Worm (Caenorhabditis elegans) whole organism, young adult: ENCODE results near the gene T28H10.1.

ENCODE experiments used
- B0035.1 ChIP-seq: sonication (generic microtip); optimal IDR thresholded peaks from 2 replicates; lab custom pipeline; 2016; ENCODE audit warnings: missing genetic modification characterization, mild to moderate bottlenecking, missing compliant biosample characterization, missing genotype, missing genetic modification reagents
- B0261.1 ChIP-seq: sonication (generic microtip); optimal IDR thresholded peaks from 2 replicates; lab custom pipeline; 2016; ENCODE audit warnings: mild to moderate bottlenecking, missing genetic modification characterization, moderate library complexity, missing compliant biosample characterization
- F22D6.2 ChIP-seq: sonication (generic microtip); optimal IDR thresholded peaks from 2 replicates; lab custom pipeline; 2016; ENCODE audit warnings: mild to moderate bottlenecking, missing genetic modification characterization, missing compliant biosample characterization
- F23B12.7 ChIP-seq: sonication (generic microtip); optimal IDR thresholded peaks from 2 replicates; lab custom pipeline; 2017; ENCODE audit warnings: missing genetic modification characterization, mild to moderate bottlenecking, missing compliant biosample characterization, antibody characterized with exemption, moderate library complexity; ENCODE audit not compliant: insufficient read depth
- F52B5.7 ChIP-seq: sonication (generic microtip); optimal IDR thresholded peaks from 2 replicates; lab custom pipeline; 2016; ENCODE audit warnings: mild to moderate bottlenecking, missing genetic modification characterization, missing compliant biosample characterization
- F55B11.4 ChIP-seq: sonication (generic microtip); optimal IDR thresholded peaks from 2 replicates; lab custom pipeline; 2016; ENCODE audit warnings: missing compliant biosample characterization, missing genetic modification characterization, borderline replicate concordance; ENCODE audit not compliant: insufficient read depth
- Y53G8AR.9 ChIP-seq: fragments of 200-800 bp; sonication (Bioruptor generic); conservative IDR thresholded peaks from 2 replicates; pipeline ENCODE4 v1.3.6; 2022; ENCODE audit warnings: missing genetic modification reagents, missing genetic modification characterization, missing compliant biosample characterization
- Y79H2A.3 ChIP-seq: fragments of 200-800 bp; sonication (Bioruptor generic); conservative IDR thresholded peaks from 2 replicates; pipeline ENCODE4 v1.3.6; 2022; ENCODE audit warnings: missing genetic modification reagents, missing genetic modification characterization, missing compliant biosample characterization
- ZK185.1 ChIP-seq: sonication (generic microtip); optimal IDR thresholded peaks from 2 replicates; lab custom pipeline; 2016; ENCODE audit warnings: mild to moderate bottlenecking, missing genetic modification characterization, missing compliant biosample characterization; ENCODE audit not compliant: poor library complexity, severe bottlenecking
- akir-1 ChIP-seq: fragments of 200-800 bp; sonication (Bioruptor generic); optimal IDR thresholded peaks from 2 replicates; lab custom pipeline; 2018; ENCODE audit warnings: mild to moderate bottlenecking, missing genetic modification characterization, moderate library complexity, missing compliant biosample characterization
- ama-1 ChIP-seq, 3 experiments: fragments of 150-350 bp in 1 of 3; sonication (generic microtip) in 2 of 3; optimal IDR thresholded peaks; 2 replicates each; lab custom pipeline; 2014 to 2018; ENCODE audit warnings: missing biosample characterization in 2 of 3, missing genetic modification characterization in 2 of 3, missing genetic modification reagents in 2 of 3
- aptf-2 ChIP-seq: fragments of 200-800 bp; sonication (Bioruptor generic); conservative IDR thresholded peaks from 2 replicates; pipeline ENCODE4 v1.3.6; 2022; ENCODE audit warnings: missing genetic modification reagents, missing genetic modification characterization, missing compliant biosample characterization
- attf-3 ChIP-seq: fragments of 200-800 bp; sonication (Bioruptor generic); conservative IDR thresholded peaks from 2 replicates; pipeline ENCODE4 v1.3.6; 2022; ENCODE audit warnings: missing genetic modification reagents, missing genetic modification characterization, missing compliant biosample characterization
- attf-5 ChIP-seq: fragments of 200-800 bp; sonication (Bioruptor generic); optimal IDR thresholded peaks from 2 replicates; lab custom pipeline; 2018; ENCODE audit warnings: mild to moderate bottlenecking, missing genetic modification characterization, missing compliant biosample characterization
- cebp-1 ChIP-seq, 2 experiments: fragments of 200-800 bp in 1 of 2; sonication (Bioruptor generic) in 1 of 2; sonication (generic microtip) in 1 of 2; IDR thresholded peaks in 1 of 2; optimal IDR thresholded peaks in 1 of 2; 2 replicates each; pipeline versions ENCODE4 v1.3.6 to Lab custom; 2017 to 2022; ENCODE audit warnings: missing compliant biosample characterization in 2 of 2, missing genetic modification characterization in 2 of 2, mild to moderate bottlenecking in 1 of 2, missing genetic modification reagents in 1 of 2, moderate library complexity in 1 of 2
- cebp-2 ChIP-seq: fragments of 200-800 bp; sonication (Bioruptor generic); IDR thresholded peaks from 2 replicates; pipeline ENCODE4 v1.3.6; 2022; ENCODE audit warnings: missing genetic modification characterization, missing compliant biosample characterization
- dpl-1 ChIP-seq: fragments of 150-350 bp; optimal IDR thresholded peaks from 2 replicates; lab custom pipeline; 2014; ENCODE audit warnings: missing biosample characterization, missing genetic modification reagents, missing genetic modification characterization
- egl-18 ChIP-seq: fragments of 200-800 bp; sonication (Bioruptor generic); IDR thresholded peaks from 2 replicates; pipeline ENCODE4 v1.3.6; 2022; ENCODE audit warnings: missing genetic modification reagents, missing genetic modification characterization, missing compliant biosample characterization
- hmg-1.2 ChIP-seq: fragments of 200-800 bp; sonication (Bioruptor generic); IDR thresholded peaks from 2 replicates; pipeline ENCODE4 v1.3.6; 2022; ENCODE audit warnings: missing genetic modification reagents, missing genetic modification characterization, missing compliant biosample characterization
- hrde-1 ChIP-seq: sonication (generic microtip); optimal IDR thresholded peaks from 2 replicates; lab custom pipeline; 2016; ENCODE audit warnings: missing genetic modification characterization, mild to moderate bottlenecking, missing compliant biosample characterization, moderate library complexity, missing genotype, missing genetic modification reagents, borderline replicate concordance
- hsf-1 ChIP-seq: fragments of 200-800 bp; sonication (Bioruptor generic); IDR thresholded peaks from 2 replicates; pipeline ENCODE4 v1.3.6; 2022; ENCODE audit warnings: missing genetic modification reagents, missing genetic modification characterization, missing compliant biosample characterization
- let-526 ChIP-seq: fragments of 200-800 bp; sonication (Bioruptor generic); IDR thresholded peaks from 2 replicates; pipeline ENCODE4 v1.3.6; 2022; ENCODE audit warnings: missing genetic modification reagents, missing genetic modification characterization, missing compliant biosample characterization
- let-607 ChIP-seq, 2 experiments: fragments of 200-800 bp in 1 of 2; sonication (Bioruptor generic) in 1 of 2; sonication (generic microtip) in 1 of 2; optimal IDR thresholded peaks; 2 replicates each; lab custom pipeline; 2016 to 2018; ENCODE audit warnings: mild to moderate bottlenecking in 2 of 2, missing compliant biosample characterization in 2 of 2, missing genetic modification characterization in 2 of 2, moderate library complexity in 2 of 2, missing genotype in 1 of 2
- lin-35 ChIP-seq, 3 experiments: fragments of 150-350 bp in 2 of 3; sonication (generic microtip) in 1 of 3; optimal IDR thresholded peaks; 2 replicates each; lab custom pipeline; 2014 to 2018; ENCODE audit warnings: missing biosample characterization in 3 of 3, missing genetic modification characterization in 3 of 3, missing genetic modification reagents in 3 of 3
- lin-40 ChIP-seq: sonication (generic microtip); optimal IDR thresholded peaks from 2 replicates; lab custom pipeline; 2016; ENCODE audit warnings: missing genetic modification characterization, mild to moderate bottlenecking, missing compliant biosample characterization, missing genotype, missing genetic modification reagents
- lin-54 ChIP-seq: fragments of 200-800 bp; sonication (Bioruptor generic); optimal IDR thresholded peaks from 2 replicates; lab custom pipeline; 2018; ENCODE audit warnings: mild to moderate bottlenecking, missing genetic modification characterization, missing compliant biosample characterization
- lsl-1 ChIP-seq: fragments of 200-800 bp; sonication (Bioruptor generic); optimal IDR thresholded peaks from 2 replicates; lab custom pipeline; 2018; ENCODE audit warnings: mild to moderate bottlenecking, missing genetic modification characterization, moderate library complexity, missing compliant biosample characterization
- lsy-27 ChIP-seq: sonication (generic microtip); optimal IDR thresholded peaks from 2 replicates; lab custom pipeline; 2017; ENCODE audit warnings: missing genetic modification characterization, mild to moderate bottlenecking, missing compliant biosample characterization, antibody characterized with exemption, missing genotype, borderline replicate concordance; ENCODE audit not compliant: insufficient read depth
- mcd-1 ChIP-seq: fragments of 200-800 bp; sonication (Bioruptor generic); IDR thresholded peaks from 2 replicates; pipeline ENCODE4 v1.3.6; 2022; ENCODE audit warnings: missing genetic modification reagents, missing genetic modification characterization, missing compliant biosample characterization
- mxl-1 ChIP-seq: sonication (generic microtip); optimal IDR thresholded peaks from 2 replicates; lab custom pipeline; 2016; ENCODE audit warnings: missing genetic modification characterization, missing compliant biosample characterization
- nhr-90 ChIP-seq: sonication (generic microtip); optimal IDR thresholded peaks from 2 replicates; lab custom pipeline; 2016; ENCODE audit warnings: missing genotype, mild to moderate bottlenecking, missing genetic modification characterization, missing compliant biosample characterization
- pbrm-1 ChIP-seq: fragments of 200-800 bp; sonication (Bioruptor generic); IDR thresholded peaks from 2 replicates; pipeline ENCODE4 v1.3.6; 2022; ENCODE audit warnings: missing genetic modification reagents, missing genetic modification characterization, missing compliant biosample characterization
- pha-4 ChIP-seq: fragments of 150-350 bp; sonication (generic microtip); optimal IDR thresholded peaks from 2 replicates; lab custom pipeline; 2014; ENCODE audit warnings: missing biosample characterization, missing genetic modification reagents, missing genetic modification characterization
- repo-1 ChIP-seq: sonication (generic microtip); optimal IDR thresholded peaks from 2 replicates; lab custom pipeline; 2017; ENCODE audit warnings: mild to moderate bottlenecking, missing genetic modification characterization, missing compliant biosample characterization
- snpc-4 ChIP-seq, 5 experiments: fragments of 150-350 bp in 1 of 5; sonication (generic microtip) in 4 of 5; optimal IDR thresholded peaks; 2 replicates each; lab custom pipeline; 2014 to 2018; ENCODE audit warnings: missing genetic modification characterization in 5 of 5, missing biosample characterization in 3 of 5, antibody characterized with exemption in 2 of 5, mild to moderate bottlenecking in 2 of 5, missing compliant biosample characterization in 2 of 5, missing genotype in 2 of 5, moderate library complexity in 2 of 5, missing genetic modification reagents in 1 of 5
- sptf-2 ChIP-seq: fragments of 200-800 bp; sonication (Bioruptor generic); optimal IDR thresholded peaks from 2 replicates; lab custom pipeline; 2018; ENCODE audit warnings: mild to moderate bottlenecking, missing genetic modification characterization, missing compliant biosample characterization
- unc-62 ChIP-seq: fragments of 150-350 bp; optimal IDR thresholded peaks from 2 replicates; lab custom pipeline; 2014; ENCODE audit warnings: missing biosample characterization, missing genetic modification reagents, missing genetic modification characterization
- zim-3 ChIP-seq: sonication (generic microtip); optimal IDR thresholded peaks from 2 replicates; lab custom pipeline; 2017; ENCODE audit warnings: mild to moderate bottlenecking, missing genetic modification characterization, moderate library complexity, missing compliant biosample characterization
- ztf-18 ChIP-seq: sonication (generic microtip); optimal IDR thresholded peaks from 2 replicates; lab custom pipeline; 2016; ENCODE audit warnings: missing genotype, mild to moderate bottlenecking, missing genetic modification characterization, missing compliant biosample characterization
- ztf-22 ChIP-seq: fragments of 200-800 bp; sonication (Bioruptor generic); optimal IDR thresholded peaks from 2 replicates; lab custom pipeline; 2018; ENCODE audit warnings: mild to moderate bottlenecking, missing genetic modification characterization, moderate library complexity, missing compliant biosample characterization

The T28H10.1 gene

DNA sequence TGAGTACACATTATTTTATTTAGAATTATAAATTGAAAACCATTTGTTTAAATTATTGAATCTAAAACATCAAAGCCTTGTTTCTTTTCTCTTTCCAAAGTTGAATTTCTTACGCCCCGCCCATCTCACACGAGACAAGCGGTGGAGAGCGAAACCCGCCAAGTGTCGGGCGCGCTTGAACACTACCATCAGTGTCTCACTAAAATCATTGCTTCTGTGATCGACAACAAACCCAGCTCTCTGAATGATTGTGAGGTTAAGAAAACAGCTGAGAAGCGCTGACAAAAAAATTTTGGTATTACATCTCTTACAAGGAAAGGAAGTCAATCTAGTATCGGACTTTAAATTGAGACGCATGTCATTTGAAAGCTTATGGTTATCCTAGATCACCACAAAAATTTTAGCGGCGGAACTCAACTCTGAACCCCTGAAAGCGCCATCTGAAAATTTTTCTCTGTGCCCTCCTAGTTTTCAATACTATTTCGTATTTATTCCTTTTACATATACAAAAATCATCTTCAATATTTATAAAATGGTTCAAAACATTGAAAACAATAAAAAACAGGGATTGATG lies 12.4 kb upstream of the T28H10.1 start (continued):
- no peak for TF ChIP-seq F55B11.4 (tag; lab: Kevin White, UChicago)
- peak; percentile 11 for TF ChIP-seq ztf-22 (GFP tag; lab: Kevin White, UChicago)
- peak; percentile 99 for TF ChIP-seq pbrm-1
- TF ChIP-seq pha-4 (tag; lab: Kevin White, UChicago): no peak
- peak; percentile 11 for TF ChIP-seq lsy-27 (tag; lab: Kevin White, UChicago)
- no peak for TF ChIP-seq egl-18 (GFP tag; lab: Robert Waterston, UW)
- TF ChIP-seq aptf-2 (GFP tag; lab: Robert Waterston, UW): no peak
- no peak for TF ChIP-seq let-526 (GFP tag; lab: Robert Waterston, UW)
- no peak for TF ChIP-seq F22D6.2
- peak; percentile 37 for TF ChIP-seq B0261.1 (tag; lab: Kevin White, UChicago)
- no peak for TF ChIP-seq B0035.1 (tag; lab: Kevin White, UChicago)
- TF ChIP-seq hsf-1 (GFP tag; lab: Robert Waterston, UW): peak; percentile 72
- no peak for TF ChIP-seq dpl-1 (GFP tag; lab: Kevin White, UChicago)
- TF ChIP-seq nhr-90 (tag; lab: Kevin White, UChicago): no peak
- TF ChIP-seq ama-1 (optimal IDR thresholded peaks at IDR 0.05; lab: Kevin White, UChicago): peak; percentile 35
- TF ChIP-seq ama-1 (GFP tag; optimal IDR thresholded peaks at IDR 0.05; lab: Kevin White, UChicago): no peak
- no peak for TF ChIP-seq Y79H2A.3 (GFP tag; lab: Robert Waterston, UW)

DNA sequence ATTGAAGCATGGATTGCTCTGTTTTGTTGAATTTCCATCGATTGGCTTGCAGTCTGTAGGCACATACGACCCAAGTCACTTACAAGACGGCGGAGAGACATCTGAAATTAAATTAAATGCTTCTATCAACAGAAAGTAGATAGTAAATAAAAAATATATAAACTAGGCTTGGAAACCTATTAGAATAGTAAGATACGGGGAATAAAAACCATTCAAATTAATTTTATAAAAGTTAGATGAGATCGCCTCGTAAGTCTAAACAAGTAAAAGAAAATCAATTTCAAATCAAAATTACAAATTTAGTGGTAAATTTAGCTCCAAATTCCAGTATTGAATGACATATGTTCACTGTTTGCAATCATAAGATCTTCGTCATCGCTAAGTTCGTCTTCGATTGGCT lies 9.1 kb upstream of the T28H10.1 start, which contains the start of gene mrps-11:
Gene mrps-11 (minus strand): TSS at position 101 of the 400 bp plus-strand sequence.
- no peak for TF ChIP-seq repo-1 (tag; lab: Kevin White, UChicago)
- TF ChIP-seq akir-1: no peak

DNA sequence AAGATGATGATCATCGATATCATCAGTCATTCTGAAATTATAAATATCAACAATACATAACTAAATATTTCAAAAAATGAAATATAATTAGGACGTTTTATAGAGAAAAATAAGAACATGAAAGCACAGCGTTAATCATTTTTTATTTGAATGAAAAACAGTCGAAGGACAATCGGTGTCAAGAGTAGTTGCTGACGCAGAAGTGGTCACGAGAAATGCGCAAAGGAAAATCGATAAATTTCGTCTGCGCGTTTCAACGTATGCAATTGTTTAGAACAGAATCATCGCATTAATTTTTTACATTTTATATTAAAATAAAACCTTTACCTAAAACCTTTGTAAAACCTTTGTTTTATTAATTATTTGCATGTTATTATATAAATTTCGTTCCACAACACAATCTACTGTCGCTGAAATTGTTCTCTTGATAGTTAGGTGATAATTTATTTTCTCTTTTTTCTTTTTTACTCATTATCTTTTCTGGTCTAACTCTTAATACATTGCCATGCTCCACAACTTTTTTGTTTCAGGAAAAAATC lies 5.8 kb upstream of the T28H10.1 start, which contains the start of the genes W04D2.4 and rbm-25:
Gene W04D2.4 (minus strand): TSS at position 31 of the 539 bp plus-strand sequence.
Gene rbm-25 (plus strand): TSS at position 489 of the 539 bp plus-strand sequence.
- TF ChIP-seq lin-35 (GFP tag; optimal IDR thresholded peaks at IDR 0.05; lab: Kevin White, UChicago) (peak in 1 of 3 experiments; percentile 67), Y53G8AR.9 (GFP tag; lab: Robert Waterston, UW) (0 out of 2 replicates have a peak, but pooled peaks have one; percentile 53), hmg-1.2 (peak; percentile 16; the same call in 1 of the 2 replicates), zim-3 (tag; lab: Kevin White, UChicago) (no peak), F23B12.7 (tag; lab: Kevin White, UChicago) (peak; percentile 9), ztf-18 (peak; percentile 94), lsl-1 (GFP tag; lab: Kevin White, UChicago) (peak; percentile 1), sptf-2 (GFP tag; lab: Kevin White, UChicago) (no peak), lin-40 (tag; lab: Kevin White, UChicago) (peak; percentile 83), attf-5 (GFP tag; lab: Kevin White, UChicago) (peak; percentile 52), attf-3 (GFP tag; lab: Robert Waterston, UW) (peak; percentile 55), hsf-1 (GFP tag; lab: Robert Waterston, UW) (no peak), hrde-1 (tag; lab: Kevin White, UChicago) (no peak), pbrm-1 (peak; percentile 63; the same call in 1 of the 2 replicates), snpc-4 (GFP tag; optimal IDR thresholded peaks at IDR 0.05; lab: Kevin White, UChicago) (peak; percentile 1), snpc-4 (tag; optimal IDR thresholded peaks at IDR 0.05; lab: Kevin White, UChicago) (peak in 3 of 4 experiments; percentile 80 to 81 (median 80)), ZK185.1 (peak; percentile 42), lin-54 (GFP tag; lab: Kevin White, UChicago) (peak; percentile 38), unc-62 (GFP tag; lab: Kevin White, UChicago) (no peak), mxl-1 (tag; lab: Kevin White, UChicago) (no peak), cebp-1 (GFP tag; IDR thresholded peaks at IDR 0.05; lab: Robert Waterston, UW) (no peak), cebp-1 (tag; optimal IDR thresholded peaks at IDR 0.05; lab: Kevin White, UChicago) (peak; percentile 67), F52B5.7 (tag; lab: Kevin White, UChicago) (no peak), mcd-1 (GFP tag; lab: Robert Waterston, UW) (peak; percentile 71), cebp-2 (no peak), akir-1 (peak; percentile 2), let-607 (tag; optimal IDR thresholded peaks at IDR 0.05; lab: Kevin White, UChicago) (peak in 1 of 2 experiments; percentile 9)
